Fruit fly (Drosophila melanogaster): ENCODE results near the gene Nf-YB.
A peak's percentile ranks its signal among the peaks of the same experiment; 100 is the strongest.

The Nf-YB gene

DNA sequence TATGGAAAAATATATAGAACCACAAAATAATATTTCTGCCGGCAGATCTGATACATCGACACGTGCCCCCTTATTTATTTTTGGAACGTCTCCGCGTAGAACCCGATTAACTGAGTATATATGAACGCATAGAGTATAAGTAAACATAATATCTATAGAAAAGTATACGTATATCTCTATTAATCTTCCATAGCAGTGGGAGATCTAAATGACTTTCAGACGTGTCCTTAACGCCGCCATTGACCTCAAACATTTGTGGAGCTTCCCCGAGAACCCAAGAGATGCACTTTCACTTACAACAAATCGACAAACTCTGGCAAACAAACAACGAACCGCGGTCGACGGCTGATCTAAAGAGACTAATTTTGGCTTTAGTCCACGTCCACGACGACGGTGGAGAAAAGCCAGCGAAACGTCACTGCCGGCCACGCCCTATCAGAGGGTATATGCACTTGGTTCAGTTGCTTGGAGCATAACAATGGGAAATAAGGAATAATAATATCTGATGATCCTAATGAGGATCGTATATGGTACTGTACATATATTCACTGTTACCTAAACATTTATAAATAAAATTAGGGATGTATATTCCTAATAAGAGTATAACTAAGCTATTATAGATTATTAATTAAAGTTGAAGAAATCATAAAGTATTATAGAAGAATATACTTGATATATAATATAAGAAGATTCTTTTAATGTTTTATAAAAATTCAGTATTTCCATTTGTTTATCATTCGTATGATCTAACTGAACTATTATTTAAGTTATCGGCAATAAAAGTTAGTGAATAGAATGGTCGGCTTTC is 28.1 kb downstream of the Nf-YB start, which contains the start of gene fbp (continued):
- TF ChIP-seq CG10209 (GFP tag; optimal IDR thresholded peaks at IDR 0.05): peak; percentile 63
- TF ChIP-seq CG14441 (GFP tag; IDR thresholded peaks at IDR 0.05): no peak
- TF ChIP-seq kni (GFP tag; optimal IDR thresholded peaks at IDR 0.05): peak; percentile 2
- TF ChIP-seq zfh1 (GFP tag; IDR thresholded peaks at IDR 0.05): peak; percentile 55; the same call in 1 of the 3 replicates
- no peak for TF ChIP-seq NK7.1 (GFP tag; optimal IDR thresholded peaks at IDR 0.05)
- TF ChIP-seq CG10565 (GFP tag; optimal IDR thresholded peaks at IDR 0.05): no peak
- no peak for TF ChIP-seq slou (GFP tag; optimal IDR thresholded peaks at IDR 0.05)
- peak; percentile 23 for TF ChIP-seq CG10274 (GFP tag; optimal IDR thresholded peaks at IDR 0.05)
- TF ChIP-seq chn (GFP tag; optimal IDR thresholded peaks at IDR 0.05): no peak
- TF ChIP-seq BEAF-32 (GFP tag; optimal IDR thresholded peaks at IDR 0.05): no peak
- no peak for TF ChIP-seq Dref (GFP tag; IDR thresholded peaks at IDR 0.05)
- no peak for TF ChIP-seq inv (GFP tag; IDR thresholded peaks at IDR 0.05; ENCODE audit: partially characterized antibody)
- peak; percentile 99 for TF ChIP-seq Hey (tag; optimal IDR thresholded peaks at IDR 0.05)
- TF ChIP-seq CG1647 (GFP tag; optimal IDR thresholded peaks at IDR 0.05): no peak
- peak; percentile 43 for TF ChIP-seq gcm (GFP tag; optimal IDR thresholded peaks at IDR 0.05)
- no peak for TF ChIP-seq sim (GFP tag; IDR thresholded peaks at IDR 0.05)
- no peak for TF ChIP-seq CG1832 (GFP tag; optimal IDR thresholded peaks at IDR 0.05)
- no peak for TF ChIP-seq YL-1 (GFP tag; optimal IDR thresholded peaks at IDR 0.05)
- TF ChIP-seq HLHmδ (GFP tag; optimal IDR thresholded peaks at IDR 0.05): peak; percentile 35
- no peak for TF ChIP-seq knrl (GFP tag; IDR thresholded peaks at IDR 0.05; ENCODE audit: partially characterized antibody)
- TF ChIP-seq H15 (GFP tag; IDR thresholded peaks at IDR 0.05): no peak
- no peak for TF ChIP-seq twi (tag; optimal IDR thresholded peaks at IDR 0.05)
- TF ChIP-seq gsb (GFP tag; IDR thresholded peaks at IDR 0.05): no peak
- TF ChIP-seq CG10321 (GFP tag; IDR thresholded peaks at IDR 0.05): no peak
- peak; percentile 24 for TF ChIP-seq tap (tag; optimal IDR thresholded peaks at IDR 0.05)
- TF ChIP-seq Fer3 (tag; optimal IDR thresholded peaks at IDR 0.05): peak; percentile 29
- peak; percentile 4 for TF ChIP-seq CG13296 (GFP tag; optimal IDR thresholded peaks at IDR 0.05)
- TF ChIP-seq CG10959 (GFP tag; IDR thresholded peaks at IDR 0.05): no peak
- TF ChIP-seq pnt (GFP tag; optimal IDR thresholded peaks at IDR 0.05): no peak
- peak; percentile 24 for TF ChIP-seq CG15011 (GFP tag; optimal IDR thresholded peaks at IDR 0.05)
- TF ChIP-seq corto (GFP tag; optimal IDR thresholded peaks at IDR 0.05): no peak
- no peak for TF ChIP-seq klu (GFP tag; IDR thresholded peaks at IDR 0.05)
- TF ChIP-seq CG18476 (GFP tag; optimal IDR thresholded peaks at IDR 0.05): no peak
- TF ChIP-seq crc (GFP tag; optimal IDR thresholded peaks at IDR 0.05): no peak
- no peak for TF ChIP-seq ham (GFP tag; IDR thresholded peaks at IDR 0.05)
- TF ChIP-seq sob (GFP tag; IDR thresholded peaks at IDR 0.05): no peak
- peak in 1 of 2 experiments; percentile 54 for TF ChIP-seq chif (GFP tag; optimal IDR thresholded peaks at IDR 0.05)
- peak; percentile 76 for TF ChIP-seq bcd (GFP tag; optimal IDR thresholded peaks at IDR 0.05)
- TF ChIP-seq repo (GFP tag; optimal IDR thresholded peaks at IDR 0.05): no peak
- peak; percentile 47; the same call in 1 of the 2 replicates for TF ChIP-seq E2f1 (GFP tag; IDR thresholded peaks at IDR 0.05)
- peak; percentile 13 for TF ChIP-seq NfI (GFP tag; optimal IDR thresholded peaks at IDR 0.05)
- peak; percentile 83 for TF ChIP-seq CG3163 (GFP tag; optimal IDR thresholded peaks at IDR 0.05)
- peak; percentile 88 for TF ChIP-seq Sox100B (GFP tag; optimal IDR thresholded peaks at IDR 0.05)
- peak; percentile 73 for TF ChIP-seq az2 (GFP tag; optimal IDR thresholded peaks at IDR 0.05)
- peak; percentile 26 for TF ChIP-seq ATbp (GFP tag; optimal IDR thresholded peaks at IDR 0.05)
- no peak for TF ChIP-seq CG9609 (GFP tag; optimal IDR thresholded peaks at IDR 0.05)
- peak; percentile 29 for TF ChIP-seq CG4328 (GFP tag; optimal IDR thresholded peaks at IDR 0.05)
- TF ChIP-seq zen (tag; optimal IDR thresholded peaks at IDR 0.05): no peak
- no peak for TF ChIP-seq mirr (GFP tag; optimal IDR thresholded peaks at IDR 0.05)
- TF ChIP-seq CG3995 (GFP tag; optimal IDR thresholded peaks at IDR 0.05): no peak
